Worm (Caenorhabditis elegans) whole organism, mixed stage, embryonic: ENCODE data around the gene grsp-2.

Experiments used
- bed-3 ChIP-seq: fragments of 200-800 bp; sonication (Bioruptor generic); optimal IDR thresholded peaks from 3 replicates; lab custom pipeline; 2018; ENCODE audit warnings: mild to moderate bottlenecking, missing genetic modification characterization, moderate library complexity, missing compliant biosample characterization
- ceh-83 ChIP-seq: fragments of 200-800 bp; sonication (Bioruptor generic); optimal IDR thresholded peaks from 2 replicates; lab custom pipeline; 2018; ENCODE audit warnings: mild to moderate bottlenecking, missing genetic modification characterization, missing compliant biosample characterization
- ces-1 ChIP-seq: fragments of 150-350 bp; optimal IDR thresholded peaks from 2 replicates; lab custom pipeline; 2014; ENCODE audit warnings: missing biosample characterization, missing genetic modification reagents, missing genetic modification characterization
- elt-3 ChIP-seq: fragments of 150-350 bp; optimal IDR thresholded peaks from 2 replicates; lab custom pipeline; 2014; ENCODE audit warnings: missing biosample characterization, missing genetic modification characterization
- lin-13 ChIP-seq: fragments of 150-350 bp; optimal IDR thresholded peaks from 2 replicates; lab custom pipeline; 2014; ENCODE audit warnings: missing biosample characterization, missing genetic modification characterization
- mab-5 ChIP-seq: fragments of 150-350 bp; optimal IDR thresholded peaks from 2 replicates; lab custom pipeline; 2014; ENCODE audit warnings: missing biosample characterization, missing genetic modification characterization
- mep-1 ChIP-seq: fragments of 150-350 bp; optimal IDR thresholded peaks from 2 replicates; lab custom pipeline; 2017; ENCODE audit warnings: missing biosample characterization, missing genetic modification reagents, missing genetic modification characterization, inconsistent platforms
- mls-2 ChIP-seq: sonication (generic microtip); optimal IDR thresholded peaks from 2 replicates; lab custom pipeline; 2016; ENCODE audit warnings: mild to moderate bottlenecking, missing genetic modification characterization, moderate library complexity, missing compliant biosample characterization
- nhr-237 ChIP-seq: fragments of 150-350 bp; optimal IDR thresholded peaks from 2 replicates; lab custom pipeline; 2014; ENCODE audit warnings: missing biosample characterization, missing genetic modification characterization
- nhr-28 ChIP-seq: fragments of 150-350 bp; optimal IDR thresholded peaks from 2 replicates; lab custom pipeline; 2014; ENCODE audit warnings: missing biosample characterization, missing genetic modification characterization
- pha-4 ChIP-seq: fragments of 150-350 bp; optimal IDR thresholded peaks from 2 replicates; lab custom pipeline; 2018; ENCODE audit warnings: missing biosample characterization, missing genetic modification reagents, missing genetic modification characterization
- snpc-4 ChIP-seq: fragments of 150-350 bp; optimal IDR thresholded peaks from 2 replicates; lab custom pipeline; 2014; ENCODE audit warnings: missing biosample characterization, missing genetic modification characterization
- unc-39 ChIP-seq: fragments of 150-350 bp; optimal IDR thresholded peaks from 2 replicates; lab custom pipeline; 2014; ENCODE audit warnings: missing biosample characterization, missing genetic modification characterization
- ztf-11 ChIP-seq: fragments of 150-350 bp; optimal IDR thresholded peaks from 2 replicates; lab custom pipeline; 2014; ENCODE audit warnings: missing biosample characterization, missing genetic modification characterization

- TF ChIP-seq lin-13 (tag; lab: Kevin White, UChicago) (no peak), snpc-4 (tag; lab: Kevin White, UChicago) (no peak), ceh-83 (no peak), elt-3 (tag; lab: Kevin White, UChicago) (no peak), nhr-237 (tag; lab: Kevin White, UChicago) (no peak), mls-2 (tag; lab: Kevin White, UChicago) (no peak), bed-3 (GFP tag; lab: Kevin White, UChicago) (no peak), ces-1 (GFP tag; lab: Kevin White, UChicago) (no peak), unc-39 (tag; lab: Kevin White, UChicago) (no peak), nhr-28 (tag; lab: Kevin White, UChicago) (no peak), mab-5 (tag; lab: Kevin White, UChicago) (no peak), ztf-11 (no peak), mep-1 (tag; lab: Kevin White, UChicago) (no peak), pha-4 (tag; lab: Kevin White, UChicago) (no peak)
Measured at ce11 chrIV:8867562-8867961, 51.4 kb downstream of the grsp-2 start.
